Worm (Caenorhabditis elegans) whole organism, L3 larva: ENCODE results near the gene T10C6.7.

ENCODE experiments used
- aly-2 ChIP-seq: fragments of 150-350 bp; optimal IDR thresholded peaks from 2 replicates; lab custom pipeline; 2014; ENCODE audit warnings: missing biosample characterization, missing genetic modification characterization
- ama-1 ChIP-seq: fragments of 150-350 bp; optimal IDR thresholded peaks from 2 replicates; lab custom pipeline; 2018
- ceh-28 ChIP-seq: fragments of 150-350 bp; optimal IDR thresholded peaks from 2 replicates; lab custom pipeline; 2014; ENCODE audit warnings: missing biosample characterization, missing genetic modification reagents, missing genetic modification characterization
- ceh-9 ChIP-seq: sonication (generic microtip); optimal IDR thresholded peaks from 2 replicates; lab custom pipeline; 2018; ENCODE audit warnings: missing biosample characterization, missing genetic modification characterization
- daf-12 ChIP-seq: fragments of 150-350 bp; optimal IDR thresholded peaks from 2 replicates; lab custom pipeline; 2014; ENCODE audit warnings: missing biosample characterization, missing genetic modification reagents, missing genetic modification characterization
- egl-5 ChIP-seq: fragments of 150-350 bp; optimal IDR thresholded peaks from 2 replicates; lab custom pipeline; 2017; ENCODE audit warnings: missing biosample characterization, missing genetic modification reagents, missing genetic modification characterization, inconsistent platforms
- elt-1 ChIP-seq: fragments of 150-350 bp; optimal IDR thresholded peaks from 2 replicates; lab custom pipeline; 2014; ENCODE audit warnings: missing biosample characterization, missing genetic modification characterization
- elt-2 ChIP-seq: sonication (generic microtip); optimal IDR thresholded peaks from 2 replicates; lab custom pipeline; 2016; ENCODE audit warnings: missing genetic modification reagents, mild to moderate bottlenecking, missing genetic modification characterization, missing compliant biosample characterization
- elt-3 ChIP-seq, 3 experiments: fragments of 150-350 bp in 1 of 3; sonication (generic microtip) in 2 of 3; optimal IDR thresholded peaks; 2 replicates in 2 of 3; 4 replicates in 1 of 3; lab custom pipeline; 2014 to 2017; ENCODE audit warnings: missing biosample characterization in 3 of 3, missing genetic modification characterization in 3 of 3
- fkh-2 ChIP-seq: fragments of 150-350 bp; optimal IDR thresholded peaks from 2 replicates; lab custom pipeline; 2014; ENCODE audit warnings: missing biosample characterization, missing genetic modification reagents, missing genetic modification characterization
- hmg-11 ChIP-seq: sonication (generic microtip); optimal IDR thresholded peaks from 2 replicates; lab custom pipeline; 2016; ENCODE audit warnings: missing genetic modification characterization, missing compliant biosample characterization
- jun-1 ChIP-seq: fragments of 150-350 bp; optimal IDR thresholded peaks from 2 replicates; lab custom pipeline; 2014; ENCODE audit warnings: missing biosample characterization, missing genetic modification reagents, missing genetic modification characterization
- lin-15B ChIP-seq: fragments of 150-350 bp; optimal IDR thresholded peaks from 2 replicates; lab custom pipeline; 2014; ENCODE audit warnings: missing biosample characterization, missing genetic modification characterization
- lin-39 ChIP-seq: fragments of 150-350 bp; optimal IDR thresholded peaks from 2 replicates; lab custom pipeline; 2018; ENCODE audit warnings: missing biosample characterization, missing genetic modification reagents, missing genetic modification characterization
- lsy-12 ChIP-seq: sonication (generic microtip); optimal IDR thresholded peaks from 2 replicates; lab custom pipeline; 2016; ENCODE audit warnings: mild to moderate bottlenecking, missing genetic modification characterization, missing compliant biosample characterization
- mml-1 ChIP-seq: fragments of 150-350 bp; sonication (generic microtip); optimal IDR thresholded peaks from 3 replicates; lab custom pipeline; 2014; ENCODE audit warnings: missing biosample characterization, missing genetic modification characterization
- nfya-1 ChIP-seq: sonication (generic microtip); optimal IDR thresholded peaks from 2 replicates; lab custom pipeline; 2017; ENCODE audit warnings: missing genetic modification characterization, mild to moderate bottlenecking, missing compliant biosample characterization, antibody characterized with exemption, moderate library complexity; ENCODE audit not compliant: insufficient read depth
- nhr-11 ChIP-seq: fragments of 150-350 bp; optimal IDR thresholded peaks from 2 replicates; lab custom pipeline; 2014; ENCODE audit warnings: missing biosample characterization, missing genetic modification characterization
- nhr-23 ChIP-seq: fragments of 150-350 bp; optimal IDR thresholded peaks from 2 replicates; lab custom pipeline; 2014; ENCODE audit warnings: missing biosample characterization, missing genetic modification reagents, missing genetic modification characterization
- nhr-28 ChIP-seq: fragments of 150-350 bp; optimal IDR thresholded peaks from 2 replicates; lab custom pipeline; 2014; ENCODE audit warnings: missing biosample characterization, missing genetic modification characterization
- nhr-43 ChIP-seq: sonication (generic microtip); optimal IDR thresholded peaks from 2 replicates; lab custom pipeline; 2016; ENCODE audit warnings: mild to moderate bottlenecking, missing genetic modification characterization, missing compliant biosample characterization; ENCODE audit not compliant: poor library complexity, severe bottlenecking
- nhr-67 ChIP-seq: fragments of 150-350 bp; optimal IDR thresholded peaks from 2 replicates; lab custom pipeline; 2014; ENCODE audit warnings: missing biosample characterization, missing genetic modification characterization
- pha-4 ChIP-seq: fragments of 150-350 bp; optimal IDR thresholded peaks from 2 replicates; lab custom pipeline; 2014; ENCODE audit warnings: missing biosample characterization, missing genetic modification reagents, missing genetic modification characterization
- pqm-1 ChIP-seq: fragments of 150-350 bp; optimal IDR thresholded peaks from 2 replicates; lab custom pipeline; 2017; ENCODE audit warnings: missing biosample characterization, missing genetic modification characterization, inconsistent platforms
- skn-1 ChIP-seq: fragments of 150-350 bp; optimal IDR thresholded peaks from 2 replicates; lab custom pipeline; 2014; ENCODE audit warnings: missing biosample characterization, missing genetic modification characterization
- snpc-4 ChIP-seq: fragments of 150-350 bp; optimal IDR thresholded peaks from 2 replicates; lab custom pipeline; 2014; ENCODE audit warnings: missing biosample characterization, missing genetic modification characterization
- tbx-2 ChIP-seq: sonication (generic microtip); optimal IDR thresholded peaks from 2 replicates; lab custom pipeline; 2016; ENCODE audit warnings: mild to moderate bottlenecking, missing genetic modification characterization, missing compliant biosample characterization
- unc-62 ChIP-seq: fragments of 150-350 bp; sonication (generic microtip); optimal IDR thresholded peaks from 4 replicates; lab custom pipeline; 2014; ENCODE audit warnings: missing biosample characterization, missing genetic modification reagents, missing genetic modification characterization
- ztf-11 ChIP-seq: fragments of 150-350 bp; optimal IDR thresholded peaks from 2 replicates; lab custom pipeline; 2014; ENCODE audit warnings: missing biosample characterization, missing genetic modification characterization
- ztf-4 ChIP-seq: fragments of 150-350 bp; optimal IDR thresholded peaks from 2 replicates; lab custom pipeline; 2014; ENCODE audit warnings: missing biosample characterization, missing genetic modification characterization

T10C6.7 gene

ce11 chrV:16047508-16047907 is 16.0 kb upstream of the T10C6.7 start, which contains the start of gene str-198:
Gene str-198 (plus strand): TSS chrV:16047808.
- TF ChIP-seq lsy-12 (tag; lab: Kevin White, UChicago), result no peak
- TF ChIP-seq snpc-4 (tag; lab: Kevin White, UChicago), result no peak
- no peak for TF ChIP-seq hmg-11 (tag; lab: Kevin White, UChicago)
- TF ChIP-seq daf-12, result no peak
- TF ChIP-seq elt-2, result no peak
- TF ChIP-seq unc-62 (GFP tag; lab: Kevin White, UChicago), result no peak
- no peak for TF ChIP-seq ceh-28 (tag; lab: Kevin White, UChicago)
- TF ChIP-seq nfya-1 (tag; lab: Kevin White, UChicago), result no peak
- TF ChIP-seq lin-39 (tag; lab: Kevin White, UChicago), result no peak
- TF ChIP-seq nhr-43, result no peak
- no peak for TF ChIP-seq elt-3 (tag; optimal IDR thresholded peaks at IDR 0.05; lab: Kevin White, UChicago)
- no peak for TF ChIP-seq ztf-11 (tag; lab: Kevin White, UChicago)
- no peak for TF ChIP-seq fkh-2 (tag; lab: Kevin White, UChicago)
- no peak for TF ChIP-seq lin-15B (tag; lab: Kevin White, UChicago)
- TF ChIP-seq ztf-4, result no peak
- no peak for TF ChIP-seq egl-5 (tag; lab: Kevin White, UChicago)

DNA sequence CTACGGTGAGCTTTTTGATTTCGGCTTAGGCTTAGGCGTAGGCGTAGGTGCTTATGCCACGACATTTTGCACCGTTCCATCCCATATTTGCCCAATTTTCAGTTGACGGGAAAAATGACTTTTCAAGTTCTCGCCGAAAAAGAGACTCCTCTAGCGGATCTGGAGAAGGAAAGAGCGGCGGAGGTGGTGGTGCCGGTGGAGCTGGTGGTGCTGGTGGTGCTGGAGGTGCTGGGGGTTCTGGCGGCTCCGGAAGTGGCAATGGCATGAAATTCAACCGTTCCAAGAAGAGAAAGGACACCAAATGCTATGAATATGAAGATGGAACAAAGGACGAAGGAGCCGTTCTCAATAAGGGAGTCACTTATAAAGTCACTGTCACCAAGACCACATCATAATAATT is 15.5 kb upstream of the T10C6.7 start:
- TF ChIP-seq elt-2, result no peak
- TF ChIP-seq nhr-43, result no peak
- no peak for TF ChIP-seq aly-2
- TF ChIP-seq pha-4 (tag; lab: Kevin White, UChicago), result no peak
- TF ChIP-seq nhr-23 (tag; lab: Kevin White, UChicago), result no peak
- TF ChIP-seq hmg-11 (tag; lab: Kevin White, UChicago), result no peak
- TF ChIP-seq mml-1 (tag; lab: Kevin White, UChicago), result no peak
- no peak for TF ChIP-seq ceh-9 (tag; lab: Kevin White, UChicago)
- TF ChIP-seq nhr-28, result no peak
- no peak for TF ChIP-seq nhr-67 (tag; lab: Kevin White, UChicago)
- TF ChIP-seq ztf-4, result no peak
- TF ChIP-seq fkh-2 (tag; lab: Kevin White, UChicago), result no peak

- no peak for TF ChIP-seq ztf-11 (tag; lab: Kevin White, UChicago)
- no peak for TF ChIP-seq mml-1 (tag; lab: Kevin White, UChicago)
- TF ChIP-seq nhr-43, result no peak
These were observed 15.1 kb upstream of the T10C6.7 start, which contains the start of gene ZK285.2 for ce11 chrV:16046573-16046972. Gene ZK285.2 (plus strand): TSS chrV:16046873.

ce11 chrV:16045837-16046236 is 14.3 kb upstream of the T10C6.7 start, which contains the start of gene T10C6.15:
Gene T10C6.15 (minus strand): TSS chrV:16045940.
- TF ChIP-seq jun-1 (tag; lab: Kevin White, UChicago) (peak; percentile 82), elt-2 (peak; percentile 99), tbx-2 (tag; lab: Kevin White, UChicago) (no peak), elt-1 (tag; lab: Kevin White, UChicago) (no peak), nhr-43 (peak; percentile 57), pha-4 (tag; lab: Kevin White, UChicago) (peak; percentile 90), ceh-9 (tag; lab: Kevin White, UChicago) (no peak), pqm-1 (tag; lab: Kevin White, UChicago) (peak; percentile 92), nhr-11 (tag; lab: Kevin White, UChicago) (no peak)

DNA sequence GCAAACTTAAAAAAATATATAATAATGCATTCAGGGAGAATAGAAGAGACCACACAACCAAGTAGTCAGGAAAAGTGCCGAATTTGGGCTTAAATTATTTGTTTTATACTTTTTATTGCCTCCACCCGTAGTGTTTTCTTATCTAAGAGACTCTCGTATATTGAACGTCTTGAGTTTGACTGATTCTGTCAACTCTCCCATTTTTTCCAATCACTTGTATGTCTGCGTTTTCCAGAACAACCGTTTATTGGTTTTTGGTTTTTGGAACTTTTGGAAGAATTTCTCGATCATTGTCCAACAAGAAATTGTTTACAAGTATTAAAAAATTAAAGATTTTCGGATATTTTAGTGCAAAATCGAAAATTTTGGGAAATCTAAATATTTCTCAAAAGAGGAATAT is 12.2 kb upstream of the T10C6.7 start:
- peak; percentile 28 for TF ChIP-seq pha-4 (tag; lab: Kevin White, UChicago)
- peak; percentile 53 for TF ChIP-seq pqm-1 (tag; lab: Kevin White, UChicago)
- no peak for TF ChIP-seq jun-1 (tag; lab: Kevin White, UChicago)
- TF ChIP-seq elt-2, result peak; percentile 81

DNA sequence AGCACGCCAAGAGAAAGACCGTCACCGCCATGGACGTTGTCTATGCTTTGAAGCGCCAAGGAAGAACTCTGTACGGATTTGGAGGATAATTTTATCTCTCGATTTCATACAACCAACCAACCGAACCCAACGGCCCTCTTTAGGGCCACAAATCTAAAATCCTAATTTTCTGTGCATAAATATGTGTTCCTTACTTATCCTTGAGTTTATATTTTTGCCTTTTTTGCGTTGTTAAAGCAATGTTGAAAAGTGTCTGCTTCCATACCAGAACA is 11.2 kb upstream of the T10C6.7 start:
- TF ChIP-seq ama-1 (lab: Kevin White, UChicago) (no peak), mml-1 (tag; lab: Kevin White, UChicago) (no peak), elt-2 (no peak), skn-1 (tag; lab: Kevin White, UChicago) (no peak), daf-12 (no peak), aly-2 (no peak)
